Worm (Caenorhabditis elegans): Measurements from ENCODE around the gene T25F10.4.

- TF ChIP-seq nhr-12 (tag; optimal IDR thresholded peaks at IDR 0.05): no peak
- TF ChIP-seq nhr-77 (tag; optimal IDR thresholded peaks at IDR 0.05): no peak
- TF ChIP-seq lin-39 (tag; optimal IDR thresholded peaks at IDR 0.05): no peak
- TF ChIP-seq gmeb-1 (tag; optimal IDR thresholded peaks at IDR 0.05): no peak
- no peak for TF ChIP-seq snpc-4 (tag; optimal IDR thresholded peaks at IDR 0.05)
- TF ChIP-seq lin-13 (GFP tag; optimal IDR thresholded peaks at IDR 0.05): no peak
- TF ChIP-seq mdl-1 (tag; optimal IDR thresholded peaks at IDR 0.05): no peak
- no peak for TF ChIP-seq F13H6.1 (tag; optimal IDR thresholded peaks at IDR 0.05)
- no peak for TF ChIP-seq nhr-10 (tag; optimal IDR thresholded peaks at IDR 0.05)
- TF ChIP-seq ztf-11 (tag; optimal IDR thresholded peaks at IDR 0.05): no peak
- no peak for TF ChIP-seq dmd-4 (tag; optimal IDR thresholded peaks at IDR 0.05)
- no peak for TF ChIP-seq ama-1 (optimal IDR thresholded peaks at IDR 0.05)
These were observed 44.1 kb upstream of the T25F10.4 start, which contains the start of gene dmsr-12 for ce11 chrV:6806340-6806739.

Data from whole organism, L2 larva.